Fruit fly (Drosophila melanogaster) whole organism, prepupa: ENCODE measurements around the gene CG3546.
A peak's percentile ranks its signal among the peaks of the same experiment; 100 is the strongest.

Experiments used
- CG6808 ChIP-seq: fragments of 200-800 bp; sonication (Bioruptor generic); optimal IDR thresholded peaks from 3 replicates; lab custom pipeline; 2017; ENCODE audit warnings: missing biosample characterization, missing genetic modification characterization, mild to moderate bottlenecking, moderate library complexity, missing genetic modification reagents
- Sox102F ChIP-seq: fragments of 200-800 bp; sonication (Bioruptor generic); optimal IDR thresholded peaks from 2 replicates; lab custom pipeline; 2016; ENCODE audit warnings: missing biosample characterization, mild to moderate bottlenecking, missing genetic modification characterization
- eg ChIP-seq: fragments of 200-800 bp; sonication (Bioruptor generic); IDR thresholded peaks from 3 replicates; pipeline ENCODE4 v1.3.6; 2022; ENCODE audit warnings: missing biosample characterization, missing genetic modification characterization
- esn ChIP-seq: fragments of 200-800 bp; sonication (Bioruptor generic); optimal IDR thresholded peaks from 2 replicates; lab custom pipeline; 2016; ENCODE audit warnings: missing biosample characterization, mild to moderate bottlenecking, missing genetic modification characterization, moderate library complexity

- TF ChIP-seq esn (GFP tag; lab: Kevin White, UChicago) (peak; percentile 38), CG6808 (GFP tag; lab: Kevin White, UChicago) (no peak), eg (GFP tag; lab: Robert Waterston, UW) (peak; percentile 22; the same call in 1 of the 3 replicates), Sox102F (GFP tag; lab: Kevin White, UChicago) (no peak)
Measured at dm6 chrX:4529909-4530308, 28.0 kb upstream of the CG3546 start, which contains the start of gene CG3556.
